Worm (Caenorhabditis elegans): ENCODE measurements around the gene fbxa-150.

Gene fbxa-150

DNA sequence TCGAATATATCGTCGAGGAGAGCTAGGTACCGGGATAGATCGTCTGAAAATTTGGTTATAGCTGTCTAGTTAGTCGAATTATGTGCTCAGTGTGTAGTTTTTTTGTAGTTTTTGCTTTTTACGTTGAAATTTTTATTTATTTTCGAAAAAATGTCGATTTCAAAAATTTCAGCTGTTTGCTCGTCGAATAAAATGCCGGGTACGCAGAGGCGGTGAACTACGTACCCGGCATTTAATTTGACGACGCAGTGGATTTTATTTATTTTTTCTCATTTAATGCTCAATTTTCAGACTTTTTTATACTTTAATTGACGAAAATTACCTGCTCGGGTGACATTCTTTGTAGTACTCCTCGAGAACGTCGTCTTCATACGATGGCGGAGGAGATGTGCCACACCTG is 45.4 kb upstream of the fbxa-150 start (continued):
- no peak for TF ChIP-seq ama-1 (optimal IDR thresholded peaks at IDR 0.05)
- TF ChIP-seq aly-2 (tag; optimal IDR thresholded peaks at IDR 0.05) = no peak
- TF ChIP-seq nhr-84 (tag; optimal IDR thresholded peaks at IDR 0.05) = no peak
- TF ChIP-seq zip-4 (GFP tag; optimal IDR thresholded peaks at IDR 0.05) = no peak
- no peak for TF ChIP-seq snpc-4 (tag; optimal IDR thresholded peaks at IDR 0.05)
- TF ChIP-seq mef-2 (tag; optimal IDR thresholded peaks at IDR 0.05) = no peak
- no peak for TF ChIP-seq egl-13 (tag; optimal IDR thresholded peaks at IDR 0.05)
- TF ChIP-seq elt-3 (tag; optimal IDR thresholded peaks at IDR 0.05) = peak in 1 of 6 experiments; percentile 41
- TF ChIP-seq nhr-71 (tag; optimal IDR thresholded peaks at IDR 0.05) = no peak
- no peak for TF ChIP-seq unc-98 (GFP tag; IDR thresholded peaks at IDR 0.05)
- TF ChIP-seq unc-62 (GFP tag; optimal IDR thresholded peaks at IDR 0.05) = no peak
- no peak for TF ChIP-seq fkh-8 (tag; optimal IDR thresholded peaks at IDR 0.05)
- no peak for TF ChIP-seq mdl-1 (tag; optimal IDR thresholded peaks at IDR 0.05)
- no peak for TF ChIP-seq vab-15 (tag; optimal IDR thresholded peaks at IDR 0.05)
- peak; percentile 38 for TF ChIP-seq snu-23 (GFP tag; optimal IDR thresholded peaks at IDR 0.05)
- no peak for TF ChIP-seq ceh-8 (GFP tag; optimal IDR thresholded peaks at IDR 0.05)
- TF ChIP-seq nhr-12 (tag; optimal IDR thresholded peaks at IDR 0.05) = no peak
- peak; percentile 23 to 51 for TF ChIP-seq efl-1 (optimal IDR thresholded peaks at IDR 0.05)
- TF ChIP-seq efl-1 (GFP tag; optimal IDR thresholded peaks at IDR 0.05 in 1 of 2) = peak; percentile 34 to 92
- peak; percentile 21 for TF ChIP-seq rnt-1 (tag; optimal IDR thresholded peaks at IDR 0.05)
- peak; percentile 17 for TF ChIP-seq isw-1 (GFP tag; IDR thresholded peaks at IDR 0.05)
- no peak for TF ChIP-seq jun-1 (tag; optimal IDR thresholded peaks at IDR 0.05)
- peak; percentile 12 to 17 for TF ChIP-seq lin-35 (GFP tag; optimal IDR thresholded peaks at IDR 0.05)
- TF ChIP-seq lin-15B (tag; optimal IDR thresholded peaks at IDR 0.05) = no peak
- TF ChIP-seq fos-1 (tag; optimal IDR thresholded peaks at IDR 0.05) = no peak
- no peak for TF ChIP-seq nhr-20 (tag; optimal IDR thresholded peaks at IDR 0.05)
- TF ChIP-seq sup-37 (GFP tag; optimal IDR thresholded peaks at IDR 0.05) = no peak
- TF ChIP-seq tlp-1 (tag; optimal IDR thresholded peaks at IDR 0.05) = no peak
- peak; percentile 42 to 51 for TF ChIP-seq lsy-2 (tag; optimal IDR thresholded peaks at IDR 0.05)
- no peak for TF ChIP-seq nhr-19 (GFP tag; conservative IDR thresholded peaks at IDR 0.05)

DNA sequence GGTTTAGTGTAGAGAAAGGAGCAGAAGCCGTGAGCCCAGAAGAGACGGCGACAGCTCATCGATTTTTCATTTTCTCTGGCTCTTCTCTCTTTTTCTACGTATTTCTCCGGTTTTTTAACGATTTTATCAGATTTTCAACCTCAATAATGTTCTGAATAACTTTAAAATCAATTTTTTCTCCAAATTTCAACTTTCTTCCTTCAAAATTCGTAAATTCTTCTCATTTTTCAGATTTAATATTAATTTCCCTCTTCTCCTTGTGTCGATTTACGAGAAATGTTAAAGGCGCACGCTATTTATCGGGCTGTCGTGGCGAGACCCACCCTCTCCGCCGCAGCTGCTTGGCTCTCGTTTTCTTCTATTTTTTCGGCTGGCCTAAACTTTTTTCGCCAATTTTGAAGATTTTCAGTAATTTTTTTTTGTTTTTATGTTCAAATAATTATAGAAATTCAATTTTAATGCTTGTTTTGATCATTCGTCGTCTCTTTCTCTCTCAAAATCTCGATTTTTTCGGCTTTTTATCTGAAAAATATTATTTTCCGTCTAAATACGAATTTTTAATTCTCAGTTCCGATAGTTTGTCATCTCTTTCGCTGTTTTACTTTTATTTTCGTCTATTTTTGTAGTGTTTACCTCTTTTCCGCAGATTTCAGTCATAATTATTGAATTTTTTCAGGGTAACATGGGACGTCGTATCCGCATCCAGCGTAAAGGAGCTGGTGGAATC is 43.2 kb upstream of the fbxa-150 start, which contains the start of the genes calf-1 and rpl-2:
Gene calf-1, minus strand, starts transcription at position 77 of the 727 bp plus-strand sequence.
Gene rpl-2, plus strand, starts transcription at position 677 of the 727 bp plus-strand sequence.
- TF ChIP-seq egl-13 (tag; optimal IDR thresholded peaks at IDR 0.05) = no peak
- peak; percentile 79 for TF ChIP-seq mep-1 (tag; optimal IDR thresholded peaks at IDR 0.05)
- no peak for TF ChIP-seq mef-2 (tag; optimal IDR thresholded peaks at IDR 0.05)
- TF ChIP-seq hpl-2 (GFP tag; optimal IDR thresholded peaks at IDR 0.05) = no peak
- no peak for TF ChIP-seq aha-1 (tag; optimal IDR thresholded peaks at IDR 0.05)
- peak; percentile 65 for TF ChIP-seq skn-1 (tag; optimal IDR thresholded peaks at IDR 0.05)
- peak; percentile 60 for TF ChIP-seq blmp-1 (tag; optimal IDR thresholded peaks at IDR 0.05)
- TF ChIP-seq grh-1 (GFP tag; IDR thresholded peaks at IDR 0.05) = no peak
- no peak for TF ChIP-seq jun-1 (tag; optimal IDR thresholded peaks at IDR 0.05)
- TF ChIP-seq zip-4 (GFP tag; optimal IDR thresholded peaks at IDR 0.05) = no peak
- TF ChIP-seq C34B4.2 (tag; optimal IDR thresholded peaks at IDR 0.05) = no peak
- TF ChIP-seq rnt-1 (tag; optimal IDR thresholded peaks at IDR 0.05) = peak; percentile 62
- TF ChIP-seq mdl-1 (tag; optimal IDR thresholded peaks at IDR 0.05) = no peak
- peak; percentile 14 for TF ChIP-seq nhr-77 (tag; optimal IDR thresholded peaks at IDR 0.05)
- TF ChIP-seq fkh-8 (tag; optimal IDR thresholded peaks at IDR 0.05) = peak; percentile 59
- peak; percentile 69 to 70 for TF ChIP-seq efl-1 (optimal IDR thresholded peaks at IDR 0.05)
- peak; percentile 63 to 94 for TF ChIP-seq efl-1 (GFP tag; optimal IDR thresholded peaks at IDR 0.05 in 1 of 2)
- no peak for TF ChIP-seq ceh-88 (GFP tag; IDR thresholded peaks at IDR 0.05)
- no peak for TF ChIP-seq nhr-76 (tag; optimal IDR thresholded peaks at IDR 0.05)
- TF ChIP-seq elt-2 (tag; optimal IDR thresholded peaks at IDR 0.05) = no peak
- TF ChIP-seq hlh-4 (tag; optimal IDR thresholded peaks at IDR 0.05) = no peak
- TF ChIP-seq ces-1 (GFP tag; optimal IDR thresholded peaks at IDR 0.05) = no peak
- no peak for TF ChIP-seq lin-15B (tag; optimal IDR thresholded peaks at IDR 0.05)
- TF ChIP-seq fkh-10 (GFP tag; optimal IDR thresholded peaks at IDR 0.05) = no peak
- TF ChIP-seq nhr-11 (tag; optimal IDR thresholded peaks at IDR 0.05) = no peak
- TF ChIP-seq ceh-8 (GFP tag; optimal IDR thresholded peaks at IDR 0.05) = no peak
- TF ChIP-seq unc-130 (tag; optimal IDR thresholded peaks at IDR 0.05) = peak; percentile 42
- no peak for TF ChIP-seq ceh-90 (tag; optimal IDR thresholded peaks at IDR 0.05)
- peak; percentile 57 for TF ChIP-seq F16B12.6 (tag; optimal IDR thresholded peaks at IDR 0.05)
- no peak for TF ChIP-seq pag-3 (tag; optimal IDR thresholded peaks at IDR 0.05; ENCODE audit: borderline replicate concordance, insufficient read depth)
- no peak for TF ChIP-seq hlh-17 (GFP tag; optimal IDR thresholded peaks at IDR 0.05; ENCODE audit: borderline replicate concordance)
- peak; percentile 69 for TF ChIP-seq nhr-47 (tag; optimal IDR thresholded peaks at IDR 0.05)

Data from whole organism, L1 larva.